Fruit fly (Drosophila melanogaster) whole organism, embryonic: ENCODE measurements around the gene heix.

Experiments used
- Abd-B ChIP-seq: fragments of 200-800 bp; sonication (Bioruptor generic); optimal IDR thresholded peaks from 2 replicates; lab custom pipeline; 2018; ENCODE audit warnings: missing biosample characterization, mild to moderate bottlenecking, missing genetic modification characterization, moderate library complexity
- Atf3 ChIP-seq: fragments of 200-800 bp; sonication (Bioruptor generic); optimal IDR thresholded peaks from 3 replicates; lab custom pipeline; 2016; ENCODE audit warnings: missing biosample characterization, missing genetic modification characterization
- CG10274 ChIP-seq: fragments of 200-800 bp; sonication (Bioruptor generic); optimal IDR thresholded peaks from 3 replicates; lab custom pipeline; 2017; ENCODE audit warnings: missing biosample characterization, mild to moderate bottlenecking, missing genetic modification characterization
- CG12659 ChIP-seq: fragments of 200-800 bp; sonication (Bioruptor generic); optimal IDR thresholded peaks from 3 replicates; lab custom pipeline; 2017; ENCODE audit warnings: mild to moderate bottlenecking, missing biosample characterization, missing genetic modification reagents, missing genetic modification characterization
- CG13123 ChIP-seq: fragments of 200-800 bp; sonication (Bioruptor generic); optimal IDR thresholded peaks from 2 replicates; lab custom pipeline; 2016; ENCODE audit warnings: missing biosample characterization, missing genetic modification characterization
- CG13287 ChIP-seq: fragments of 200-800 bp; sonication (Bioruptor generic); IDR thresholded peaks from 2 replicates; pipeline ENCODE4 v1.3.6; 2022; ENCODE audit warnings: missing biosample characterization, missing genetic modification characterization; ENCODE audit not compliant: partially characterized antibody
- CG1647 ChIP-seq: fragments of 200-800 bp; sonication (Bioruptor generic); optimal IDR thresholded peaks from 3 replicates; lab custom pipeline; 2016; ENCODE audit warnings: missing biosample characterization, missing genetic modification characterization
- CG17385 ChIP-seq: fragments of 200-800 bp; sonication (Bioruptor generic); optimal IDR thresholded peaks from 3 replicates; lab custom pipeline; 2018; ENCODE audit warnings: missing biosample characterization, mild to moderate bottlenecking, missing genetic modification characterization
- CG31365 ChIP-seq: fragments of 200-800 bp; sonication (Bioruptor generic); optimal IDR thresholded peaks from 2 replicates; lab custom pipeline; 2018; ENCODE audit warnings: missing biosample characterization, mild to moderate bottlenecking, missing genetic modification characterization
- CG32772 ChIP-seq: fragments of 200-800 bp; sonication (Bioruptor generic); IDR thresholded peaks from 2 replicates; pipeline ENCODE4 v1.3.6; 2022; ENCODE audit warnings: missing biosample characterization, missing genetic modification characterization
- CG3281 ChIP-seq: fragments of 200-800 bp; sonication (Bioruptor generic); optimal IDR thresholded peaks from 3 replicates; lab custom pipeline; 2017; ENCODE audit warnings: missing biosample characterization, mild to moderate bottlenecking, missing genetic modification characterization
- CG3838 ChIP-seq: fragments of 200-800 bp; sonication (Bioruptor generic); optimal IDR thresholded peaks from 3 replicates; lab custom pipeline; 2016; ENCODE audit warnings: missing biosample characterization, missing genetic modification characterization
- CG3847 ChIP-seq: fragments of 200-800 bp; sonication (Bioruptor generic); IDR thresholded peaks from 2 replicates; pipeline ENCODE4 v1.3.6; 2022; ENCODE audit warnings: missing biosample characterization, missing genetic modification characterization
- CG3995 ChIP-seq: fragments of 200-800 bp; sonication (Bioruptor generic); optimal IDR thresholded peaks from 3 replicates; lab custom pipeline; 2016; ENCODE audit warnings: missing biosample characterization, missing genetic modification characterization
- CG4617 ChIP-seq: fragments of 200-800 bp; sonication (Bioruptor generic); optimal IDR thresholded peaks from 3 replicates; lab custom pipeline; 2016; ENCODE audit warnings: missing biosample characterization, missing genetic modification characterization, borderline replicate concordance
- CG4730 ChIP-seq: fragments of 200-800 bp; sonication (Bioruptor generic); IDR thresholded peaks from 2 replicates; pipeline ENCODE4 v1.3.6; 2022; ENCODE audit warnings: missing biosample characterization, missing genetic modification characterization
- CG6791 ChIP-seq: fragments of 200-800 bp; sonication (Bioruptor generic); IDR thresholded peaks from 3 replicates; pipeline ENCODE4 v1.3.6; 2022; ENCODE audit warnings: missing biosample characterization, missing genetic modification characterization; ENCODE audit not compliant: partially characterized antibody
- CG6854 ChIP-seq: fragments of 200-800 bp; sonication (Bioruptor generic); optimal IDR thresholded peaks from 3 replicates; lab custom pipeline; 2017; ENCODE audit warnings: missing biosample characterization, mild to moderate bottlenecking, missing genetic modification characterization
- CG7357 ChIP-seq: fragments of 200-800 bp; sonication (Bioruptor generic); IDR thresholded peaks from 3 replicates; pipeline ENCODE4 v1.3.6; 2022; ENCODE audit warnings: missing biosample characterization, missing genetic modification characterization
- CG7372 ChIP-seq: fragments of 200-800 bp; sonication (Bioruptor generic); IDR thresholded peaks from 2 replicates; pipeline ENCODE4 v1.3.6; 2022; ENCODE audit warnings: missing biosample characterization, missing genetic modification characterization
- CG7839 ChIP-seq: fragments of 200-800 bp; sonication (Bioruptor generic); optimal IDR thresholded peaks from 3 replicates; lab custom pipeline; 2018; ENCODE audit warnings: missing biosample characterization, mild to moderate bottlenecking, missing genetic modification characterization, moderate library complexity
- CG9727 ChIP-seq: fragments of 200-800 bp; sonication (Bioruptor generic); optimal IDR thresholded peaks from 3 replicates; lab custom pipeline; 2017; ENCODE audit warnings: missing biosample characterization, mild to moderate bottlenecking, missing genetic modification characterization
- Chrac-16 ChIP-seq: fragments of 200-800 bp; sonication (Bioruptor generic); optimal IDR thresholded peaks from 3 replicates; lab custom pipeline; 2016; ENCODE audit warnings: missing biosample characterization, missing genetic modification characterization
- Doc2 ChIP-seq: fragments of 200-800 bp; sonication (Bioruptor generic); IDR thresholded peaks from 2 replicates; pipeline ENCODE4 v1.3.6; 2022; ENCODE audit warnings: missing biosample characterization, missing genetic modification characterization
- GATAe ChIP-seq: fragments of 200-800 bp; sonication (Bioruptor generic); conservative IDR thresholded peaks from 2 replicates; pipeline ENCODE4 v1.3.6; 2022; ENCODE audit warnings: missing biosample characterization, missing genetic modification characterization
- MBD-R2 ChIP-seq: fragments of 200-800 bp; sonication (Bioruptor generic); IDR thresholded peaks from 2 replicates; pipeline ENCODE4 v1.3.6; 2022; ENCODE audit warnings: missing biosample characterization, missing genetic modification characterization
- Max ChIP-seq: fragments of 200-800 bp; sonication (Bioruptor generic); optimal IDR thresholded peaks from 2 replicates; lab custom pipeline; 2016; ENCODE audit warnings: missing biosample characterization, mild to moderate bottlenecking, missing genetic modification characterization
- Mrtf ChIP-seq: fragments of 200-800 bp; sonication (Bioruptor generic); IDR thresholded peaks from 3 replicates; pipeline ENCODE4 v1.3.6; 2022; ENCODE audit warnings: missing biosample characterization, missing genetic modification characterization
- PHDP ChIP-seq: fragments of 200-800 bp; sonication (Bioruptor generic); optimal IDR thresholded peaks from 3 replicates; lab custom pipeline; 2018; ENCODE audit warnings: missing biosample characterization, mild to moderate bottlenecking, missing genetic modification characterization, moderate library complexity
- Pdp1 ChIP-seq, 2 experiments: fragments of 200-800 bp; sonication (Bioruptor generic); optimal IDR thresholded peaks; 3 replicates each; lab custom pipeline; 2016; ENCODE audit warnings: missing biosample characterization in 2 of 2, missing genetic modification characterization in 2 of 2, mild to moderate bottlenecking in 1 of 2, moderate library complexity in 1 of 2
- Ravus ChIP-seq: fragments of 200-800 bp; sonication (Bioruptor generic); IDR thresholded peaks from 2 replicates; pipeline ENCODE4 v1.3.6; 2022; ENCODE audit warnings: missing biosample characterization, missing genetic modification characterization
- bsh ChIP-seq, 2 experiments: fragments of 200-800 bp; sonication (Bioruptor generic); optimal IDR thresholded peaks; 2 replicates each; lab custom pipeline; 2017 to 2018; ENCODE audit warnings: mild to moderate bottlenecking in 2 of 2, missing biosample characterization in 2 of 2, missing genetic modification characterization in 2 of 2, moderate library complexity in 1 of 2
- dati ChIP-seq: fragments of 200-800 bp; sonication (Bioruptor generic); IDR thresholded peaks from 2 replicates; pipeline ENCODE4 v1.3.6; 2022; ENCODE audit warnings: missing biosample characterization, missing genetic modification characterization
- dm ChIP-seq: fragments of 200-800 bp; sonication (Bioruptor generic); optimal IDR thresholded peaks from 3 replicates; lab custom pipeline; 2016; ENCODE audit warnings: missing biosample characterization, missing genetic modification characterization
- dpn ChIP-seq, 2 experiments: fragments of 200-800 bp; sonication (Bioruptor generic); optimal IDR thresholded peaks; 3 replicates each; lab custom pipeline; 2016; ENCODE audit warnings: missing biosample characterization in 2 of 2, missing genetic modification characterization in 2 of 2
- fd64A ChIP-seq: fragments of 200-800 bp; sonication (Bioruptor generic); optimal IDR thresholded peaks from 3 replicates; lab custom pipeline; 2018; ENCODE audit warnings: missing biosample characterization, mild to moderate bottlenecking, missing genetic modification characterization
- lab ChIP-seq: fragments of 200-800 bp; sonication (Bioruptor generic); optimal IDR thresholded peaks from 3 replicates; lab custom pipeline; 2017; ENCODE audit warnings: missing biosample characterization, missing genetic modification characterization, mild to moderate bottlenecking, moderate library complexity, missing genetic modification reagents
- org-1 ChIP-seq: fragments of 200-800 bp; sonication (Bioruptor generic); optimal IDR thresholded peaks from 2 replicates; lab custom pipeline; 2017; ENCODE audit warnings: missing biosample characterization, missing genetic modification characterization
- phol ChIP-seq: fragments of 200-800 bp; sonication (Bioruptor generic); optimal IDR thresholded peaks from 3 replicates; lab custom pipeline; 2018; ENCODE audit warnings: missing biosample characterization, mild to moderate bottlenecking, missing genetic modification characterization, moderate library complexity
- repo ChIP-seq: fragments of 200-800 bp; sonication (Bioruptor generic); optimal IDR thresholded peaks from 2 replicates; lab custom pipeline; 2016; ENCODE audit warnings: missing biosample characterization, missing genetic modification characterization
- shn ChIP-seq: fragments of 200-800 bp; sonication (Bioruptor generic); optimal IDR thresholded peaks from 3 replicates; lab custom pipeline; 2016; ENCODE audit warnings: missing biosample characterization, missing genetic modification characterization
- sim ChIP-seq: fragments of 200-800 bp; sonication (Bioruptor generic); IDR thresholded peaks from 2 replicates; pipeline ENCODE4 v1.3.6; 2022; ENCODE audit warnings: missing biosample characterization, missing genetic modification characterization
- sima ChIP-seq: fragments of 200-800 bp; sonication (Bioruptor generic); optimal IDR thresholded peaks from 2 replicates; lab custom pipeline; 2016; ENCODE audit warnings: missing biosample characterization, missing genetic modification characterization
- tgo ChIP-seq: fragments of 200-800 bp; sonication (Bioruptor generic); IDR thresholded peaks from 3 replicates; pipeline ENCODE4 v1.3.6; 2022; ENCODE audit warnings: missing biosample characterization, missing genetic modification characterization
- tx ChIP-seq: fragments of 200-800 bp; sonication (Bioruptor generic); optimal IDR thresholded peaks from 2 replicates; lab custom pipeline; 2016; ENCODE audit warnings: missing biosample characterization, missing genetic modification characterization
- wek ChIP-seq: fragments of 200-800 bp; sonication (Bioruptor generic); optimal IDR thresholded peaks from 3 replicates; lab custom pipeline; 2018; ENCODE audit warnings: missing biosample characterization, mild to moderate bottlenecking, missing genetic modification characterization, moderate library complexity
- yki ChIP-seq: fragments of >200 bp; optimal IDR thresholded peaks from 3 replicates; lab custom pipeline; 2018
- zen ChIP-seq: fragments of 200-800 bp; sonication (Bioruptor generic); optimal IDR thresholded peaks from 3 replicates; lab custom pipeline; 2018; ENCODE audit warnings: missing biosample characterization, mild to moderate bottlenecking, missing genetic modification characterization, moderate library complexity
- zf30C ChIP-seq: fragments of 200-800 bp; sonication (Bioruptor generic); optimal IDR thresholded peaks from 3 replicates; lab custom pipeline; 2018; ENCODE audit warnings: missing biosample characterization, mild to moderate bottlenecking, missing genetic modification characterization

heix gene

DNA sequence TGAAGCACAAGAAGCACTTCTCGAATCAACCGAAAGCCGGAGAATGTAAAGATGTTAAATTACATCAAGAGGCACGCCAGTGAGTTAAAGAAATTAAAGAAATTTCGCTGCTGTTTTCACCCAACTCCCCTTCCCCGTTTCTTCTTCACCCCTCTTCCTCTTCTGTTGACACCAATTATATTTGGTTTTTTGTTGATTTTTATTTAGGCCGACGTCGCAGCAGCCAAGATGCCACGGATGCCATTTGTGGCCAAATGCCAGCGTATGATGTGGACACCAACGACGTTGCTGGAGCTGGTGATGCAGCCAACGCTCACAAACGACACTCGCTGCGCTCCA, 11.3 kb downstream of the heix start (continued):
- TF ChIP-seq CG3838 (GFP tag; lab: Kevin White, UChicago) (no peak), CG31365 (tag; lab: Kevin White, UChicago) (no peak), CG3995 (GFP tag; lab: Kevin White, UChicago) (no peak), CG7357 (GFP tag; lab: Robert Waterston, UW) (no peak), dati (GFP tag; lab: Robert Waterston, UW) (no peak), CG32772 (no peak), dm (GFP tag; lab: Kevin White, UChicago) (no peak), GATAe (GFP tag; lab: Robert Waterston, UW) (no peak), tx (GFP tag; lab: Kevin White, UChicago) (no peak), PHDP (tag; lab: Kevin White, UChicago) (no peak), CG7839 (no peak), sim (GFP tag; lab: Robert Waterston, UW) (no peak), CG12659 (GFP tag; lab: Kevin White, UChicago) (peak; percentile 33), repo (no peak), Chrac-16 (GFP tag; lab: Kevin White, UChicago) (no peak), CG17385 (GFP tag; lab: Kevin White, UChicago) (peak; percentile 71), Atf3 (GFP tag; lab: Kevin White, UChicago) (no peak), yki (lab: Kevin White, UChicago) (no peak), tgo (GFP tag; lab: Robert Waterston, UW) (no peak), CG6791 (no peak), CG10274 (no peak), CG13287 (no peak), fd64A (GFP tag; lab: Kevin White, UChicago) (no peak), Abd-B (GFP tag; lab: Kevin White, UChicago) (no peak), Max (GFP tag; lab: Kevin White, UChicago) (no peak), CG9727 (no peak)
- TF ChIP-seq, all 482 proteins: peak for 5

DNA sequence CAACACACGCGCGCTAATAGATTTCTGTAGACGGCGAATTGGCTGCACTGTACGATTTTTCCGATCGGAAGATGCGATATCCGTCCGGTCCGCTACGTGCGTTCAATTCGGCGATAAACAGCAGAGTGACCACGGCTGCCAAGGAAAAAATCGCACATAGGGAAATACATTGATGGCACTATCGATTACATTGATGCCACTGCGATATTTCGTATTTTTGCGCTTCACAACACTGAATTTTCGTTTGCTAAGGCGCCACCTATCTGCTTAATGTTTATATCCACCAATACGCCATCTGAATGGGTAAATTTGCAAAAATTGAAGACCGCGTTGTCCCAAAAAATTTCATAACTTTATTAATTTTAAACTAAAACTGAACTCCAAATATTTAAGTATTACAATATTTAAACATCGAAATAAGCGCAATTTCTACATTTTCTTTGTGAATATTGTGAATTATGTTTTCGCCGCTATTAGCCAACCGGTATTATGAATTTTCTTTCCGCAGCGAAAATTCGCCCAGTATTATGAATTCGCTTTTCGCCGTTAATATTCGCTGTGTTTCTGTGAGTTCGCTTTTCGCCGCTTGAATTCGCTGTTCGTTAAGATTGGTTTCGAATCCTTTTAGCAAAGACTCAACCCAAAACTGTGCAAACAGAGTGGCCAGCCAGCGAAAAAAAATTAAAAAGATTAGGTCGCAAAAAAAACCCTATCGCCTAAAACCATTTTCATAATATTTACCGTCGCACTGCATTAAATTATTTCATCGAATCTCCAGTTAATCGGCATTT, 11.9 kb downstream of the heix start, which contains the start of the genes crp and pkaap:
Gene crp, minus strand, starts transcription at position 129 of the 791 bp plus-strand sequence.
Gene pkaap, plus strand, starts transcription at position 689 of the 791 bp plus-strand sequence.
- peak; percentile 41 for TF ChIP-seq wek (GFP tag; lab: Kevin White, UChicago)
- peak; percentile 56 for TF ChIP-seq zen (tag; lab: Kevin White, UChicago)
- peak; percentile 54 for TF ChIP-seq CG17385 (GFP tag; lab: Kevin White, UChicago)
- TF ChIP-seq lab, result peak; percentile 85
- no peak for TF ChIP-seq Mrtf (GFP tag; lab: Robert Waterston, UW)
- TF ChIP-seq org-1 (GFP tag; lab: Kevin White, UChicago), result peak; percentile 29
- TF ChIP-seq CG7357 (GFP tag; lab: Robert Waterston, UW), result peak; percentile 51; the same call in 1 of the 3 replicates
- peak; percentile 89 for TF ChIP-seq CG1647 (GFP tag; lab: Kevin White, UChicago)
- TF ChIP-seq CG13123 (GFP tag; lab: Kevin White, UChicago), result peak; percentile 73
- peak; percentile 57 for TF ChIP-seq CG3281
- no peak for TF ChIP-seq Doc2
- peak; percentile 89 for TF ChIP-seq dm (GFP tag; lab: Kevin White, UChicago)
- TF ChIP-seq sima, result peak; percentile 20
- no peak for TF ChIP-seq CG4730 (GFP tag; lab: Robert Waterston, UW)
- TF ChIP-seq bsh (GFP tag; optimal IDR thresholded peaks at IDR 0.05; lab: Kevin White, UChicago), result peak in 1 of 2 experiments; percentile 55
- TF ChIP-seq phol (tag; lab: Kevin White, UChicago), result peak; percentile 48
- peak; percentile 98 for TF ChIP-seq CG4617 (GFP tag; lab: Kevin White, UChicago)
- TF ChIP-seq zf30C (GFP tag; lab: Kevin White, UChicago), result peak; percentile 71
- TF ChIP-seq Pdp1 (GFP tag; optimal IDR thresholded peaks at IDR 0.05; lab: Kevin White, UChicago), result peak; percentile 88 to 90
- TF ChIP-seq CG31365 (tag; lab: Kevin White, UChicago), result peak; percentile 66
- TF ChIP-seq CG6854 (GFP tag; lab: Kevin White, UChicago), result peak; percentile 37
- TF ChIP-seq CG7372 (GFP tag; lab: Robert Waterston, UW), result no peak
- TF ChIP-seq shn (GFP tag; lab: Kevin White, UChicago), result peak; percentile 88
- peak; percentile 91 for TF ChIP-seq dpn (GFP tag; optimal IDR thresholded peaks at IDR 0.05; lab: Kevin White, UChicago)
- no peak for TF ChIP-seq MBD-R2 (GFP tag; lab: Robert Waterston, UW)
- TF ChIP-seq Ravus (GFP tag; lab: Robert Waterston, UW), result no peak
- peak; percentile 74 for TF ChIP-seq repo
- TF ChIP-seq CG3847, result no peak
- TF ChIP-seq CG7839, result no peak
